Fruit fly (Drosophila melanogaster) whole organism, embryonic: ENCODE measurements around the gene CG16985.

Source experiments
- ATbp ChIP-seq: fragments of 200-800 bp; sonication (Bioruptor generic); optimal IDR thresholded peaks from 2 replicates; lab custom pipeline; 2017; ENCODE audit warnings: missing biosample characterization, mild to moderate bottlenecking, missing genetic modification characterization, missing genetic modification reagents
- Atf3 ChIP-seq: fragments of 200-800 bp; sonication (Bioruptor generic); optimal IDR thresholded peaks from 3 replicates; lab custom pipeline; 2016; ENCODE audit warnings: missing biosample characterization, missing genetic modification characterization
- CG10274 ChIP-seq: fragments of 200-800 bp; sonication (Bioruptor generic); optimal IDR thresholded peaks from 3 replicates; lab custom pipeline; 2017; ENCODE audit warnings: missing biosample characterization, mild to moderate bottlenecking, missing genetic modification characterization
- CG10431 ChIP-seq: fragments of 200-800 bp; sonication (Bioruptor generic); optimal IDR thresholded peaks from 3 replicates; lab custom pipeline; 2018; ENCODE audit warnings: missing biosample characterization, mild to moderate bottlenecking, missing genetic modification characterization
- CG11398 ChIP-seq: fragments of 200-800 bp; sonication (Bioruptor generic); optimal IDR thresholded peaks from 2 replicates; lab custom pipeline; 2016; ENCODE audit warnings: missing biosample characterization, missing genetic modification characterization
- CG11456 ChIP-seq: fragments of 200-800 bp; sonication (Bioruptor generic); IDR thresholded peaks from 3 replicates; pipeline ENCODE4 v1.3.6; 2022; ENCODE audit warnings: missing biosample characterization, missing genetic modification characterization
- CG11695 ChIP-seq: fragments of 200-800 bp; sonication (Bioruptor generic); IDR thresholded peaks from 3 replicates; pipeline ENCODE4 v1.3.6; 2022; ENCODE audit warnings: missing biosample characterization, missing genetic modification characterization
- CG12104 ChIP-seq: fragments of 200-800 bp; sonication (Bioruptor generic); optimal IDR thresholded peaks from 3 replicates; lab custom pipeline; 2016; ENCODE audit warnings: missing biosample characterization, missing genetic modification characterization
- CG12236 ChIP-seq: fragments of 200-800 bp; sonication (Bioruptor generic); optimal IDR thresholded peaks from 2 replicates; lab custom pipeline; 2016; ENCODE audit warnings: missing biosample characterization, missing genetic modification characterization
- CG1233 ChIP-seq: fragments of 200-800 bp; sonication (Bioruptor generic); optimal IDR thresholded peaks from 4 replicates; lab custom pipeline; 2018; ENCODE audit warnings: missing biosample characterization, mild to moderate bottlenecking, missing genetic modification characterization
- CG13296 ChIP-seq: fragments of 200-800 bp; sonication (Bioruptor generic); optimal IDR thresholded peaks from 3 replicates; lab custom pipeline; 2018; ENCODE audit warnings: missing biosample characterization, mild to moderate bottlenecking, missing genetic modification characterization
- CG14441 ChIP-seq: fragments of 200-800 bp; sonication (Bioruptor generic); IDR thresholded peaks from 2 replicates; pipeline ENCODE4 v1.3.6; 2022; ENCODE audit warnings: missing biosample characterization, missing genetic modification characterization
- CG1603 ChIP-seq: fragments of 200-800 bp; sonication (Bioruptor generic); optimal IDR thresholded peaks from 2 replicates; lab custom pipeline; 2019; ENCODE audit warnings: missing biosample characterization, mild to moderate bottlenecking, missing genetic modification characterization, moderate library complexity
- CG16815 ChIP-seq: fragments of 200-800 bp; sonication (Bioruptor generic); optimal IDR thresholded peaks from 3 replicates; lab custom pipeline; 2017; ENCODE audit warnings: missing biosample characterization, mild to moderate bottlenecking, missing genetic modification characterization
- CG17385 ChIP-seq: fragments of 200-800 bp; sonication (Bioruptor generic); optimal IDR thresholded peaks from 3 replicates; lab custom pipeline; 2018; ENCODE audit warnings: missing biosample characterization, mild to moderate bottlenecking, missing genetic modification characterization
- CG17802 ChIP-seq: fragments of 200-800 bp; sonication (Bioruptor generic); optimal IDR thresholded peaks from 2 replicates; lab custom pipeline; 2018; ENCODE audit warnings: missing biosample characterization, mild to moderate bottlenecking, missing genetic modification characterization, moderate library complexity
- CG18476 ChIP-seq: fragments of 200-800 bp; sonication (Bioruptor generic); optimal IDR thresholded peaks from 2 replicates; lab custom pipeline; 2016; ENCODE audit warnings: missing biosample characterization, mild to moderate bottlenecking, missing genetic modification characterization
- CG18599 ChIP-seq: fragments of 200-800 bp; sonication (Bioruptor generic); optimal IDR thresholded peaks from 3 replicates; lab custom pipeline; 2017; ENCODE audit warnings: missing biosample characterization, missing genetic modification characterization, mild to moderate bottlenecking, moderate library complexity, missing genetic modification reagents
- CG6254 ChIP-seq: fragments of 200-800 bp; sonication (Bioruptor generic); optimal IDR thresholded peaks from 3 replicates; lab custom pipeline; 2017; ENCODE audit warnings: mild to moderate bottlenecking, missing biosample characterization, missing genetic modification reagents, missing genetic modification characterization
- CG6813 ChIP-seq: fragments of 200-800 bp; sonication (Bioruptor generic); optimal IDR thresholded peaks from 2 replicates; lab custom pipeline; 2017; ENCODE audit warnings: missing biosample characterization, missing genetic modification characterization, mild to moderate bottlenecking, moderate library complexity, missing genetic modification reagents
- CG7786 ChIP-seq: fragments of 200-800 bp; sonication (Bioruptor generic); optimal IDR thresholded peaks from 2 replicates; lab custom pipeline; 2016; ENCODE audit warnings: missing biosample characterization, missing genetic modification characterization
- CG8281 ChIP-seq: fragments of 200-800 bp; sonication (Bioruptor generic); optimal IDR thresholded peaks from 2 replicates; lab custom pipeline; 2018; ENCODE audit warnings: missing biosample characterization, mild to moderate bottlenecking, missing genetic modification characterization, moderate library complexity
- CG8388 ChIP-seq: fragments of 200-800 bp; sonication (Bioruptor generic); optimal IDR thresholded peaks from 2 replicates; lab custom pipeline; 2019; ENCODE audit warnings: missing biosample characterization, mild to moderate bottlenecking, missing genetic modification characterization, moderate library complexity
- CG9437 ChIP-seq: fragments of 200-800 bp; sonication (Bioruptor generic); optimal IDR thresholded peaks from 2 replicates; lab custom pipeline; 2018; ENCODE audit warnings: missing biosample characterization, mild to moderate bottlenecking, missing genetic modification characterization
- CkIIα-i1 ChIP-seq: fragments of 200-800 bp; sonication (Bioruptor generic); IDR thresholded peaks from 2 replicates; pipeline ENCODE4 v1.3.6; 2022; ENCODE audit warnings: missing biosample characterization, missing genetic modification characterization
- Drgx ChIP-seq: fragments of 200-800 bp; sonication (Bioruptor generic); IDR thresholded peaks from 2 replicates; pipeline ENCODE4 v1.3.6; 2022; ENCODE audit warnings: missing biosample characterization, missing genetic modification characterization
- Hey ChIP-seq: fragments of 200-800 bp; sonication (Bioruptor generic); optimal IDR thresholded peaks from 3 replicates; lab custom pipeline; 2018; ENCODE audit warnings: missing biosample characterization, mild to moderate bottlenecking, missing genetic modification characterization
- Hmx ChIP-seq: fragments of 200-800 bp; sonication (Bioruptor generic); optimal IDR thresholded peaks from 2 replicates; lab custom pipeline; 2016; ENCODE audit warnings: missing biosample characterization, missing genetic modification characterization
- MBD-R2 ChIP-seq: fragments of 200-800 bp; sonication (Bioruptor generic); IDR thresholded peaks from 2 replicates; pipeline ENCODE4 v1.3.6; 2022; ENCODE audit warnings: missing biosample characterization, missing genetic modification characterization
- MTF-1 ChIP-seq: fragments of 200-800 bp; sonication (Bioruptor generic); optimal IDR thresholded peaks from 2 replicates; lab custom pipeline; 2018; ENCODE audit warnings: missing biosample characterization, mild to moderate bottlenecking, missing genetic modification characterization, borderline replicate concordance
- Med ChIP-seq: fragments of 200-800 bp; sonication (Bioruptor generic); peaks from one replicate; lab custom pipeline; 2016; ENCODE audit warnings: missing biosample characterization, missing genetic modification characterization, mild to moderate bottlenecking, inconsistent platforms, moderate library complexity
- Neu2 ChIP-seq: fragments of 200-800 bp; sonication (Bioruptor generic); optimal IDR thresholded peaks from 3 replicates; lab custom pipeline; 2016; ENCODE audit warnings: missing biosample characterization, missing genetic modification characterization, borderline replicate concordance
- NfI ChIP-seq: fragments of 200-800 bp; sonication (Bioruptor generic); optimal IDR thresholded peaks from 3 replicates; lab custom pipeline; 2018; ENCODE audit warnings: missing biosample characterization, mild to moderate bottlenecking, missing genetic modification characterization, moderate library complexity
- Pdp1 ChIP-seq, 2 experiments: fragments of 200-800 bp; sonication (Bioruptor generic); optimal IDR thresholded peaks; 3 replicates each; lab custom pipeline; 2016; ENCODE audit warnings: missing biosample characterization in 2 of 2, missing genetic modification characterization in 2 of 2, mild to moderate bottlenecking in 1 of 2, moderate library complexity in 1 of 2
- cas ChIP-seq: fragments of 200-800 bp; sonication (Bioruptor generic); IDR thresholded peaks from 2 replicates; pipeline ENCODE4 v1.3.6; 2022; ENCODE audit warnings: missing biosample characterization, missing genetic modification characterization
- cato ChIP-seq: fragments of 200-800 bp; sonication (Bioruptor generic); optimal IDR thresholded peaks from 2 replicates; lab custom pipeline; 2016; ENCODE audit warnings: missing biosample characterization, missing genetic modification characterization, borderline replicate concordance
- caup ChIP-seq: fragments of 200-800 bp; sonication (Bioruptor generic); optimal IDR thresholded peaks from 3 replicates; lab custom pipeline; 2017; ENCODE audit warnings: missing biosample characterization, mild to moderate bottlenecking, missing genetic modification characterization, moderate library complexity; ENCODE audit not compliant: severe bottlenecking
- chif ChIP-seq, 2 experiments: fragments of 200-800 bp; sonication (Bioruptor generic); optimal IDR thresholded peaks; 3 replicates each; lab custom pipeline; 2016; ENCODE audit warnings: missing biosample characterization in 2 of 2, missing genetic modification characterization in 2 of 2
- dpn ChIP-seq, 2 experiments: fragments of 200-800 bp; sonication (Bioruptor generic); optimal IDR thresholded peaks; 3 replicates each; lab custom pipeline; 2016; ENCODE audit warnings: missing biosample characterization in 2 of 2, missing genetic modification characterization in 2 of 2
- ewg ChIP-seq: fragments of 200-800 bp; sonication (Bioruptor generic); optimal IDR thresholded peaks from 3 replicates; lab custom pipeline; 2017; ENCODE audit warnings: mild to moderate bottlenecking, missing biosample characterization, missing genetic modification reagents, missing genetic modification characterization
- lab ChIP-seq: fragments of 200-800 bp; sonication (Bioruptor generic); optimal IDR thresholded peaks from 3 replicates; lab custom pipeline; 2017; ENCODE audit warnings: missing biosample characterization, missing genetic modification characterization, mild to moderate bottlenecking, moderate library complexity, missing genetic modification reagents
- nerfin-1 ChIP-seq: fragments of 200-800 bp; sonication (Bioruptor generic); optimal IDR thresholded peaks from 3 replicates; lab custom pipeline; 2019; ENCODE audit warnings: missing biosample characterization, mild to moderate bottlenecking, missing genetic modification characterization, moderate library complexity
- pb ChIP-seq: fragments of 200-800 bp; sonication (Bioruptor generic); optimal IDR thresholded peaks from 3 replicates; lab custom pipeline; 2016; ENCODE audit warnings: missing biosample characterization, missing genetic modification characterization
- phol ChIP-seq: fragments of 200-800 bp; sonication (Bioruptor generic); optimal IDR thresholded peaks from 3 replicates; lab custom pipeline; 2018; ENCODE audit warnings: missing biosample characterization, mild to moderate bottlenecking, missing genetic modification characterization, moderate library complexity
- psq ChIP-seq: fragments of 200-800 bp; sonication (Bioruptor generic); optimal IDR thresholded peaks from 2 replicates; lab custom pipeline; 2017; ENCODE audit warnings: missing biosample characterization, missing genetic modification characterization
- pum ChIP-seq: fragments of 200-800 bp; sonication (Bioruptor generic); optimal IDR thresholded peaks from 2 replicates; lab custom pipeline; 2016; ENCODE audit warnings: missing biosample characterization, missing genetic modification characterization
- pzg ChIP-seq: fragments of 200-800 bp; sonication (Bioruptor generic); optimal IDR thresholded peaks from 3 replicates; lab custom pipeline; 2018; ENCODE audit warnings: missing biosample characterization, mild to moderate bottlenecking, missing genetic modification characterization, moderate library complexity
- slp2 ChIP-seq: fragments of 200-800 bp; sonication (Bioruptor generic); optimal IDR thresholded peaks from 2 replicates; lab custom pipeline; 2016; ENCODE audit warnings: missing biosample characterization, missing genetic modification characterization
- tll ChIP-seq, 2 experiments: fragments of 200-800 bp in 1 of 2; fragments of >200 bp in 1 of 2; sonication (Bioruptor generic) in 1 of 2; optimal IDR thresholded peaks; 2 replicates each; lab custom pipeline; 2017 to 2019; ENCODE audit warnings: missing biosample characterization in 2 of 2, missing genetic modification characterization in 2 of 2, mild to moderate bottlenecking in 1 of 2, moderate library complexity in 1 of 2

CG16985 gene

dm6 chr3L:2578737-2579136 lies 20.4 kb upstream of the CG16985 start (continued):
- TF ChIP-seq CG1233 (GFP tag; lab: Kevin White, UChicago) (no peak), NfI (GFP tag; lab: Kevin White, UChicago) (peak; percentile 61), CG18599 (peak; percentile 56), CG11398 (GFP tag; lab: Kevin White, UChicago) (peak; percentile 44), CG18476 (peak; percentile 48), CG6813 (GFP tag; lab: Kevin White, UChicago) (peak; percentile 14), CG11456 (GFP tag; lab: Robert Waterston, UW) (peak; percentile 54; the same call in 1 of the 3 replicates), dpn (GFP tag; optimal IDR thresholded peaks at IDR 0.05; lab: Kevin White, UChicago) (peak; percentile 45 to 66), CG9437 (GFP tag; lab: Kevin White, UChicago) (peak; percentile 12), CkIIα-i1 (no peak), Neu2 (GFP tag; lab: Kevin White, UChicago) (no peak), chif (GFP tag; optimal IDR thresholded peaks at IDR 0.05; lab: Kevin White, UChicago) (peak; percentile 61 to 72), CG14441 (peak; percentile 64), nerfin-1 (tag; lab: Kevin White, UChicago) (peak; percentile 47), pzg (no peak), Pdp1 (GFP tag; optimal IDR thresholded peaks at IDR 0.05; lab: Kevin White, UChicago) (peak; percentile 56 to 61), slp2 (peak; percentile 7), Hey (tag; lab: Kevin White, UChicago) (no peak), cato (GFP tag; lab: Kevin White, UChicago) (no peak), ewg (peak; percentile 54), lab (GFP tag; lab: Kevin White, UChicago) (peak; percentile 76), phol (peak; percentile 77), CG1603 (tag; lab: Kevin White, UChicago) (no peak), cas (GFP tag; lab: Robert Waterston, UW) (no peak), CG13296 (GFP tag; lab: Kevin White, UChicago) (no peak), CG17802 (tag; lab: Kevin White, UChicago) (no peak), CG17385 (GFP tag; lab: Kevin White, UChicago) (peak; percentile 62), CG12104 (peak; percentile 8), MTF-1 (no peak), psq (GFP tag; lab: Kevin White, UChicago) (no peak), pb (GFP tag; lab: Kevin White, UChicago) (no peak), CG8281 (tag; lab: Kevin White, UChicago) (no peak), CG8388 (GFP tag; lab: Kevin White, UChicago) (peak; percentile 64), CG16815 (peak; percentile 42), CG12236 (GFP tag; lab: Kevin White, UChicago) (no peak), Atf3 (GFP tag; lab: Kevin White, UChicago) (peak; percentile 41), CG10274 (GFP tag; lab: Kevin White, UChicago) (peak; percentile 29), CG11695 (GFP tag; lab: Robert Waterston, UW) (peak; percentile 63; the same call in 2 of the 3 replicates), caup (GFP tag; lab: Kevin White, UChicago) (peak; percentile 46), Hmx (GFP tag; lab: Kevin White, UChicago) (no peak), pum (GFP tag; lab: Kevin White, UChicago) (peak; percentile 50), tll (GFP tag; optimal IDR thresholded peaks at IDR 0.05; lab: Kevin White, UChicago) (no peak), CG7786 (peak; percentile 21), MBD-R2 (GFP tag; lab: Robert Waterston, UW) (peak; percentile 14; the same call in 1 of the 2 replicates), CG6254 (GFP tag; lab: Kevin White, UChicago) (peak; percentile 57), Med (GFP tag; lab: Kevin White, UChicago) (peak; percentile 92), ATbp (peak; percentile 28), CG10431 (GFP tag; lab: Kevin White, UChicago) (peak; percentile 56), Drgx (GFP tag; lab: Robert Waterston, UW) (peak; percentile 73)
